Fruit fly (Drosophila melanogaster) whole organism, pupa: ENCODE data around the gene HDAC1.

Experiments used
- CG10348 ChIP-seq: fragments of 200-800 bp; sonication (Bioruptor generic); IDR thresholded peaks from 2 replicates; pipeline ENCODE4 v1.3.6; 2022; ENCODE audit warnings: missing biosample characterization, missing genetic modification characterization
- CG12605 ChIP-seq: fragments of 200-800 bp; sonication (Bioruptor generic); IDR thresholded peaks from 2 replicates; pipeline ENCODE4 v1.3.6; 2022; ENCODE audit warnings: missing biosample characterization, missing genetic modification characterization
- CG13204 ChIP-seq: fragments of 200-800 bp; sonication (Bioruptor generic); optimal IDR thresholded peaks from 2 replicates; lab custom pipeline; 2018; ENCODE audit warnings: missing biosample characterization, mild to moderate bottlenecking, missing genetic modification characterization, moderate library complexity
- CG14655 ChIP-seq: fragments of 200-800 bp; sonication (Bioruptor generic); optimal IDR thresholded peaks from 3 replicates; lab custom pipeline; 2017; ENCODE audit warnings: mild to moderate bottlenecking, missing biosample characterization, missing genetic modification reagents, missing genetic modification characterization
- CG15710 ChIP-seq: fragments of 200-800 bp; sonication (Bioruptor generic); optimal IDR thresholded peaks from 2 replicates; lab custom pipeline; 2018; ENCODE audit warnings: missing biosample characterization, mild to moderate bottlenecking, missing genetic modification characterization, moderate library complexity
- CG17806 ChIP-seq: fragments of 200-800 bp; sonication (Bioruptor generic); optimal IDR thresholded peaks from 2 replicates; lab custom pipeline; 2018; ENCODE audit warnings: missing biosample characterization, mild to moderate bottlenecking, missing genetic modification characterization, moderate library complexity
- CG32121 ChIP-seq: fragments of 200-800 bp; sonication (Bioruptor generic); IDR thresholded peaks from 2 replicates; pipeline ENCODE4 v1.3.6; 2022; ENCODE audit warnings: missing biosample characterization, missing genetic modification characterization
- CG34367 ChIP-seq: fragments of 200-800 bp; sonication (Bioruptor generic); optimal IDR thresholded peaks from 2 replicates; lab custom pipeline; 2018; ENCODE audit warnings: missing biosample characterization, mild to moderate bottlenecking, missing genetic modification characterization
- CG4496 ChIP-seq: fragments of 200-800 bp; sonication (Bioruptor generic); IDR thresholded peaks from 3 replicates; pipeline ENCODE4 v1.3.6; 2022; ENCODE audit warnings: missing biosample characterization, missing genetic modification characterization
- CG8159 ChIP-seq: fragments of 200-800 bp; sonication (Bioruptor generic); optimal IDR thresholded peaks from 3 replicates; lab custom pipeline; 2018; ENCODE audit warnings: missing biosample characterization, mild to moderate bottlenecking, missing genetic modification characterization, moderate library complexity
- CG8301 ChIP-seq: fragments of 200-800 bp; sonication (Bioruptor generic); optimal IDR thresholded peaks from 2 replicates; lab custom pipeline; 2018; ENCODE audit warnings: missing biosample characterization, mild to moderate bottlenecking, missing genetic modification characterization
- CG9948 ChIP-seq: fragments of 200-800 bp; sonication (Bioruptor generic); optimal IDR thresholded peaks from 2 replicates; lab custom pipeline; 2018; ENCODE audit warnings: missing biosample characterization, mild to moderate bottlenecking, missing genetic modification characterization, moderate library complexity
- D1 ChIP-seq: fragments of 200-800 bp; sonication (Bioruptor generic); optimal IDR thresholded peaks from 2 replicates; lab custom pipeline; 2018; ENCODE audit warnings: missing biosample characterization, mild to moderate bottlenecking, missing genetic modification characterization, moderate library complexity
- EcR ChIP-seq: fragments of 200-800 bp; sonication (Bioruptor generic); optimal IDR thresholded peaks from 3 replicates; lab custom pipeline; 2019; ENCODE audit warnings: missing biosample characterization, missing genetic modification characterization, mild to moderate bottlenecking, moderate library complexity, missing genetic modification reagents
- Pif1A ChIP-seq: fragments of 200-800 bp; sonication (Bioruptor generic); optimal IDR thresholded peaks from 3 replicates; lab custom pipeline; 2016; ENCODE audit warnings: missing biosample characterization, missing genetic modification characterization
- Pif1B ChIP-seq: fragments of 200-800 bp; sonication (Bioruptor generic); optimal IDR thresholded peaks from 3 replicates; lab custom pipeline; 2016; ENCODE audit warnings: missing biosample characterization, missing genetic modification characterization
- Snoo ChIP-seq: fragments of 200-800 bp; sonication (Bioruptor generic); optimal IDR thresholded peaks from 3 replicates; lab custom pipeline; 2017; ENCODE audit warnings: missing biosample characterization, mild to moderate bottlenecking, missing genetic modification characterization, inconsistent platforms
- fd96Ca ChIP-seq: fragments of 200-800 bp; sonication (Bioruptor generic); IDR thresholded peaks from 3 replicates; pipeline ENCODE4 v1.3.6; 2022; ENCODE audit warnings: missing biosample characterization, missing genetic modification characterization
- gl ChIP-seq: fragments of 200-800 bp; sonication (Bioruptor generic); optimal IDR thresholded peaks from 2 replicates; lab custom pipeline; 2018; ENCODE audit warnings: missing biosample characterization, mild to moderate bottlenecking, missing genetic modification characterization
- rn ChIP-seq: fragments of 200-800 bp; sonication (Bioruptor generic); IDR thresholded peaks from 2 replicates; pipeline ENCODE4 v1.3.6; 2022; ENCODE audit warnings: missing biosample characterization, missing genetic modification characterization

Gene HDAC1

DNA sequence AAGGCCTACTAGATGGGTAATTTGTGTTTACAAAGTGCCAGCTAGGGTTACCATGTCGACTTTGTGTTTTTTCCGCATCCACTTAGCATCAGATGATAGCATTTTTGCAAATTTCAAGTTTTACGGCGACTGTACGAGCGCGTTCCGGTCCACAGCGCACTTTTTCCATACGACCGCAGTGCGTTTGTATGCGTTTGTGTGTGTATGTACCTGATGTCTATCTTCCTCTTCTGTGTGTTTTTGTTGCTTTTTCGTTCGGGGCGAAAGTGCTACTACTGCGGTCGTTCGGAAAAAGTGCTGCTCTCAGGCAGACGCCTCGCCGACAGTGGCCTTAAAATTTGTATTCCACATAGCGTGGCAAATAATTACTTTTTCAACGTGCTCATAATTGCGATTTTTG lies 478 bp downstream of the HDAC1 start:
- TF ChIP-seq CG32121 (GFP tag; lab: Robert Waterston, UW) (0 out of 2 replicates have a peak, but pooled peaks have one; percentile 31), gl (tag; lab: Kevin White, UChicago) (peak; percentile 31), EcR (GFP tag; lab: Kevin White, UChicago) (no peak), rn (no peak), Pif1A (no peak), CG13204 (GFP tag; lab: Kevin White, UChicago) (peak; percentile 7), fd96Ca (GFP tag; lab: Robert Waterston, UW) (peak; percentile 49; the same call in 2 of the 3 replicates), CG15710 (tag; lab: Kevin White, UChicago) (no peak), CG8159 (tag; lab: Kevin White, UChicago) (no peak), CG8301 (tag; lab: Kevin White, UChicago) (peak; percentile 24), CG4496 (no peak)

DNA sequence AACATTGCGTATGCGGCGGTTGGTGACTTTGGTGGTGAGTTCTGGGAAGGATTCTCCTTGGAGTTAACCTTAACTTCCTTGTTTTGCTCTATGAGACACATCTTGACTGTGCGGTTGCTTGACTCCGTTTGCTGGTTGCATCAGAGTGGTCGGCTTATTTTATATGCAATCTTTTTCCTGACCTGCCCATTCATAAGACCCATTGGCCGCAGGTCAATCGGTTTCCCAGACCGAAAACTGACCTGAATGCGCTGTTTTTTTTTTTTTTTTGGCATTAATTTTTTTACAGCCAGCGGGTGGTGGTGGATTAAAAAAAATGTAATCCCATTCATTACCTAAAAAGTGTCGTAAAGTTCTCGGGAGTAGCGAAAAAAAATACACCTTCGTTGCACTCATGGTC lies 8.2 kb downstream of the HDAC1 start, which contains the start of gene CG13716:
Gene CG13716 (minus strand): TSS at position 101 of the 400 bp plus-strand sequence.
- TF ChIP-seq CG15710 (tag; lab: Kevin White, UChicago) (no peak), CG4496 (no peak), CG32121 (GFP tag; lab: Robert Waterston, UW) (no peak)

DNA sequence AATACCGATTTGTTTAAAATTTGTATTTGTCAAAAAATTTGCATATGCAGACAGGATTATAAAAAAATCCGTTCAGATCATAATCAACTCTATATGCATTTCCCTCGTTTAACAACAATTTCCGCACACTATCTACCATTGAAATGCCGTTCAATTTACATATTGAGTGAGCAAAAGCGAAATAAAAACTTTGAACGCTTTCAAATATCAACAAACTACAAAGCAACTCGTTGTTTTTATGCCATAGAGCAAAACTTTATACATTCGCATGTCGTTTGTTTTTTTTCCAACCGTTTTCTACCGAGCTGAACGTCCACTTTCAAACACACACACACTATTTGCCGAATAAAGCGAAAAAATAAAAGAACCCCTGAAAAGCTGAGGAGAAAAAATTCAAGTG lies 21.4 kb downstream of the HDAC1 start, which contains the start of gene TTLL1B:
Gene TTLL1B (plus strand): TSS at position 301 of the 400 bp plus-strand sequence.
- no peak for TF ChIP-seq CG8159 (tag; lab: Kevin White, UChicago)
- TF ChIP-seq CG15710 (tag; lab: Kevin White, UChicago), result no peak
- no peak for TF ChIP-seq CG17806 (tag; lab: Kevin White, UChicago)
- TF ChIP-seq CG12605, result no peak
- TF ChIP-seq gl (tag; lab: Kevin White, UChicago), result no peak
- TF ChIP-seq CG13204 (GFP tag; lab: Kevin White, UChicago), result no peak
- no peak for TF ChIP-seq rn
- no peak for TF ChIP-seq fd96Ca (GFP tag; lab: Robert Waterston, UW)
- no peak for TF ChIP-seq CG4496
- no peak for TF ChIP-seq Pif1A
- TF ChIP-seq CG9948 (tag; lab: Kevin White, UChicago), result no peak
- TF ChIP-seq CG14655, result no peak
- no peak for TF ChIP-seq CG10348 (GFP tag; lab: Robert Waterston, UW)
- TF ChIP-seq Snoo (tag; lab: Kevin White, UChicago), result no peak
- TF ChIP-seq D1 (tag; lab: Kevin White, UChicago), result no peak
- TF ChIP-seq CG32121 (GFP tag; lab: Robert Waterston, UW), result no peak
- no peak for TF ChIP-seq EcR (GFP tag; lab: Kevin White, UChicago)

DNA sequence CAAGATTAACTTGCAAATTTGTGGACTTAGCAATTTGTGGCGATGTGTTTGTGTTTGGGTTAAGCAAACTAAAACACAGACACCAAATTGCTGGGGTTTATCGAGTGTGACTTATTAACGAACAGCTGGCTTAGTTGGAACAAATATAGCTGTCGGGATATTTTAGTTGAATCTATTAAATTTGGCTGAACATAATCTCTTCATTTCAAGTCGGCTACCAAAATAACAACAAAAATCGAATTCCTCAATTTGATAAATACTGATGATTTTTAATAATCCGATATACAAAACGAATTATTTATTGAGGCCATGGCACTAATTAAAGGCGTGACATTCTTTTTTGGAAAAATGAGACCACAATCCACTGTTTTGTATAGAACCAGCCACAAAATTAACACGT lies 40.8 kb downstream of the HDAC1 start, which contains the start of gene CG32236:
Gene CG32236 (minus strand): TSS at position 101 of the 400 bp plus-strand sequence.
- TF ChIP-seq Pif1A (no peak), CG10348 (GFP tag; lab: Robert Waterston, UW) (no peak), CG17806 (tag; lab: Kevin White, UChicago) (no peak), fd96Ca (GFP tag; lab: Robert Waterston, UW) (no peak), D1 (tag; lab: Kevin White, UChicago) (no peak), CG15710 (tag; lab: Kevin White, UChicago) (no peak), CG9948 (tag; lab: Kevin White, UChicago) (no peak), CG8301 (tag; lab: Kevin White, UChicago) (no peak), Pif1B (GFP tag; lab: Kevin White, UChicago) (no peak), CG8159 (tag; lab: Kevin White, UChicago) (no peak), gl (tag; lab: Kevin White, UChicago) (no peak), CG14655 (no peak), CG34367 (tag; lab: Kevin White, UChicago) (no peak)
- TF ChIP-seq, all 21 proteins: peak for 0

DNA sequence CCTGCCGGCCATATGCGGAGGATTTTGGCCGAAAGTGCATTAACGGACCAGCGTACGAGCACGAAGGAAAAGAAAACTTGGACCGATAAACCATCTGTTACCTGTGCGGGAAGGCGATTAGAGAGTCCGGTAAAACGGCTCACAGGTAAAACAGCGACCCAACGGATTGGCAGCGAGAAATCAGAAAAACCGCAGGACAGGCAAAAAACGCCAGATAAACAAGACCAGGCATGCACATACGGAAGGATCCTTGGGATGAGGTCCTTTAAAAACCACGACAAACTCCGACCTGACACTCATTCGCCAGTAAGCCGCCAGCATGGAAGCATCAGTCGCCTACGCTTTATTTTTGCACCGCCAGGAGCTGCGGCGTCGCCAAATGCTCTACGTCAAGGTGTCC lies 51.0 kb downstream of the HDAC1 start, which contains the start of gene CG34266:
Gene CG34266 (plus strand): TSS at position 301 of the 400 bp plus-strand sequence.
- TF ChIP-seq EcR (GFP tag; lab: Kevin White, UChicago) (no peak), CG12605 (no peak), CG17806 (tag; lab: Kevin White, UChicago) (no peak), CG10348 (GFP tag; lab: Robert Waterston, UW) (no peak), CG9948 (tag; lab: Kevin White, UChicago) (no peak), fd96Ca (GFP tag; lab: Robert Waterston, UW) (no peak), CG34367 (tag; lab: Kevin White, UChicago) (no peak), Pif1A (no peak), gl (tag; lab: Kevin White, UChicago) (no peak), CG4496 (no peak), rn (no peak), CG32121 (GFP tag; lab: Robert Waterston, UW) (no peak), Snoo (tag; lab: Kevin White, UChicago) (no peak), CG8159 (tag; lab: Kevin White, UChicago) (no peak)

DNA sequence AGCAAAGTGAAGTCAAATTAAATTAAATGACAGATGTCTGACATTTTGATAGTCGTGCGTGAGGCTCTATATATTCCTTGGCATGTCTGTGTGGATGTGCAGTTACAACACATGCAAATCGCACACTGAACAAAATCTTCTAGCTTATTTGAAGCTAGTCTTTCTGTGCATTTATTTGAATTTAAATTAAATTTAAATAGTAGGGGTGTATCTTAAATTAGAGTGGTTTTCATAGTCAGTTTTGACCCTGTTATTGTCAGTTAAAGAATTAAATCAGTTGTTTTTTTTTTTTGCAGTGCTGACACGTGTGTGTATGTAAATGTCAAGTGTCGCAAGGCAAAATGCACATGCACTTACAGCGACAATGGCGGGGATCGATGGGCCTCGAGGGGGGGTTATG lies 52.5 kb downstream of the HDAC1 start:
- TF ChIP-seq CG4496 (peak; percentile 53; the same call in 1 of the 3 replicates), CG14655 (peak; percentile 53), CG10348 (GFP tag; lab: Robert Waterston, UW) (no peak), Pif1A (peak; percentile 19), Snoo (tag; lab: Kevin White, UChicago) (no peak), CG8301 (tag; lab: Kevin White, UChicago) (peak; percentile 41), CG8159 (tag; lab: Kevin White, UChicago) (peak; percentile 60)
